Worm (Caenorhabditis elegans): ENCODE data around the gene nhr-204.

The nhr-204 gene

ce11 chrV:284808-285207 is 26.2 kb upstream of the nhr-204 start:
- TF ChIP-seq pqm-1 (tag; optimal IDR thresholded peaks at IDR 0.05) (no peak), ztf-11 (tag; optimal IDR thresholded peaks at IDR 0.05) (no peak), daf-12 (tag; optimal IDR thresholded peaks at IDR 0.05) (no peak), ama-1 (optimal IDR thresholded peaks at IDR 0.05) (no peak), elt-3 (tag; optimal IDR thresholded peaks at IDR 0.05) (no peak)

ce11 chrV:283953-284352 is 25.3 kb upstream of the nhr-204 start:
- TF ChIP-seq snpc-4 (tag; optimal IDR thresholded peaks at IDR 0.05): no peak
- no peak for TF ChIP-seq fkh-2 (tag; optimal IDR thresholded peaks at IDR 0.05)
- TF ChIP-seq egl-5 (tag; optimal IDR thresholded peaks at IDR 0.05): no peak
- TF ChIP-seq elt-1 (tag; optimal IDR thresholded peaks at IDR 0.05): no peak
- TF ChIP-seq nhr-43 (tag; optimal IDR thresholded peaks at IDR 0.05; ENCODE audit: poor library complexity, severe bottlenecking): no peak
- TF ChIP-seq nhr-11 (tag; optimal IDR thresholded peaks at IDR 0.05): no peak
- no peak for TF ChIP-seq nfya-1 (tag; optimal IDR thresholded peaks at IDR 0.05; ENCODE audit: insufficient read depth)
- no peak for TF ChIP-seq R02D3.7 (tag; optimal IDR thresholded peaks at IDR 0.05)
- TF ChIP-seq unc-62 (GFP tag; optimal IDR thresholded peaks at IDR 0.05): no peak
- no peak for TF ChIP-seq aly-2 (tag; optimal IDR thresholded peaks at IDR 0.05)
- TF ChIP-seq eor-1 (tag; optimal IDR thresholded peaks at IDR 0.05): no peak
- no peak for TF ChIP-seq nhr-25 (tag; optimal IDR thresholded peaks at IDR 0.05)
- no peak for TF ChIP-seq lin-15B (tag; optimal IDR thresholded peaks at IDR 0.05)
- no peak for TF ChIP-seq ceh-16 (tag; optimal IDR thresholded peaks at IDR 0.05)
- TF ChIP-seq fos-1 (tag; optimal IDR thresholded peaks at IDR 0.05): no peak
- TF ChIP-seq skn-1 (tag; optimal IDR thresholded peaks at IDR 0.05): no peak
- no peak for TF ChIP-seq sea-2 (GFP tag; optimal IDR thresholded peaks at IDR 0.05)

ce11 chrV:281616-282015 is 23.0 kb upstream of the nhr-204 start, which contains the start of gene npr-5:
npr-5 (minus strand) TSS chrV:281716.
- no peak for TF ChIP-seq ztf-4 (tag; optimal IDR thresholded peaks at IDR 0.05)
- no peak for TF ChIP-seq unc-39 (tag; optimal IDR thresholded peaks at IDR 0.05)
- TF ChIP-seq fkh-2 (tag; optimal IDR thresholded peaks at IDR 0.05): no peak
- no peak for TF ChIP-seq nhr-11 (tag; optimal IDR thresholded peaks at IDR 0.05)

ce11 chrV:281111-281510 is 22.5 kb upstream of the nhr-204 start:
- TF ChIP-seq egl-5 (tag; optimal IDR thresholded peaks at IDR 0.05) (peak; percentile 70), nhr-12 (tag; optimal IDR thresholded peaks at IDR 0.05) (no peak), nfya-1 (tag; optimal IDR thresholded peaks at IDR 0.05; ENCODE audit: insufficient read depth) (peak; percentile 48), unc-62 (GFP tag; optimal IDR thresholded peaks at IDR 0.05) (peak; percentile 83)

ce11 chrV:272837-273236 is 14.2 kb upstream of the nhr-204 start, which contains the start of gene nlp-70:
nlp-70 (minus strand) TSS chrV:272937.
- TF ChIP-seq skn-1 (tag; optimal IDR thresholded peaks at IDR 0.05) (no peak), ceh-9 (tag; optimal IDR thresholded peaks at IDR 0.05) (no peak), pha-4 (tag; optimal IDR thresholded peaks at IDR 0.05) (no peak), unc-39 (tag; optimal IDR thresholded peaks at IDR 0.05) (no peak), egl-5 (tag; optimal IDR thresholded peaks at IDR 0.05) (no peak)

- TF ChIP-seq tbx-2 (tag; optimal IDR thresholded peaks at IDR 0.05) (no peak), nhr-23 (tag; optimal IDR thresholded peaks at IDR 0.05) (no peak), hmg-11 (tag; optimal IDR thresholded peaks at IDR 0.05) (no peak), eor-1 (tag; optimal IDR thresholded peaks at IDR 0.05) (no peak), nhr-25 (tag; optimal IDR thresholded peaks at IDR 0.05) (no peak), ztf-11 (tag; optimal IDR thresholded peaks at IDR 0.05) (no peak), ztf-4 (tag; optimal IDR thresholded peaks at IDR 0.05) (no peak)
Observed at ce11 chrV:268007-268406, 9.4 kb upstream of the nhr-204 start, which contains the start of gene lgc-26. lgc-26 (plus strand) TSS chrV:268307.
